Worm (Caenorhabditis elegans): ENCODE data around the gene F53A9.8.

The F53A9.8 gene

ce11 chrX:8720658-8721057, 2.0 kb upstream of the F53A9.8 start, which contains the start of gene F53A9.9:
Gene F53A9.9, minus strand, starts transcription at chrX:8720758.
- no peak for TF ChIP-seq zip-5 (tag; optimal IDR thresholded peaks at IDR 0.05)
- TF ChIP-seq rnt-1 (tag; optimal IDR thresholded peaks at IDR 0.05) = no peak
- no peak for TF ChIP-seq ceh-45 (GFP tag; IDR thresholded peaks at IDR 0.05)
- TF ChIP-seq mec-3 (tag; optimal IDR thresholded peaks at IDR 0.05; ENCODE audit: borderline replicate concordance) = no peak
- TF ChIP-seq unc-3 (GFP tag; conservative IDR thresholded peaks at IDR 0.05) = no peak
- TF ChIP-seq unc-3 (tag; optimal IDR thresholded peaks at IDR 0.05) = no peak
- TF ChIP-seq che-1 (tag; optimal IDR thresholded peaks at IDR 0.05) = no peak
- no peak for TF ChIP-seq lim-6 (tag; optimal IDR thresholded peaks at IDR 0.05)
- TF ChIP-seq ceh-6 (GFP tag; optimal IDR thresholded peaks at IDR 0.05) = no peak
- no peak for TF ChIP-seq T23F11.4 (GFP tag; optimal IDR thresholded peaks at IDR 0.05)
- TF ChIP-seq elt-4 (tag; optimal IDR thresholded peaks at IDR 0.05) = no peak
- TF ChIP-seq ama-1 (optimal IDR thresholded peaks at IDR 0.05) = no peak
- no peak for TF ChIP-seq nfya-1 (tag; optimal IDR thresholded peaks at IDR 0.05)
- no peak for TF ChIP-seq unc-42 (tag; optimal IDR thresholded peaks at IDR 0.05)
- TF ChIP-seq tbx-2 (tag; optimal IDR thresholded peaks at IDR 0.05) = no peak
- no peak for TF ChIP-seq dve-1 (tag; optimal IDR thresholded peaks at IDR 0.05)
- TF ChIP-seq npax-4 (tag; optimal IDR thresholded peaks at IDR 0.05) = no peak
- TF ChIP-seq C38D4.7 (GFP tag; optimal IDR thresholded peaks at IDR 0.05) = no peak
- no peak for TF ChIP-seq F13H6.1 (tag; optimal IDR thresholded peaks at IDR 0.05)

ce11 chrX:8719888-8720287, 1.2 kb upstream of the F53A9.8 start:
- no peak for TF ChIP-seq C08G9.2 (tag; optimal IDR thresholded peaks at IDR 0.05)
- no peak for TF ChIP-seq ets-4 (tag; optimal IDR thresholded peaks at IDR 0.05)
- TF ChIP-seq ceh-19 (GFP tag; optimal IDR thresholded peaks at IDR 0.05) = no peak
- TF ChIP-seq nhr-11 (tag; optimal IDR thresholded peaks at IDR 0.05) = no peak

- no peak for TF ChIP-seq eyg-1 (tag; optimal IDR thresholded peaks at IDR 0.05)
- TF ChIP-seq C08G9.2 (tag; optimal IDR thresholded peaks at IDR 0.05) = no peak
- TF ChIP-seq nfya-1 (tag; optimal IDR thresholded peaks at IDR 0.05) = no peak
- no peak for TF ChIP-seq ceh-45 (GFP tag; IDR thresholded peaks at IDR 0.05)
- no peak for TF ChIP-seq hlh-30 (tag; optimal IDR thresholded peaks at IDR 0.05; ENCODE audit: insufficient read depth)
- no peak for TF ChIP-seq sox-2 (GFP tag; IDR thresholded peaks at IDR 0.05)
- no peak for TF ChIP-seq pha-2 (tag; optimal IDR thresholded peaks at IDR 0.05)
- TF ChIP-seq ceh-14 (tag; optimal IDR thresholded peaks at IDR 0.05) = no peak
These were observed 551 bp downstream of the F53A9.8 start for ce11 chrX:8718153-8718552.

DNA sequence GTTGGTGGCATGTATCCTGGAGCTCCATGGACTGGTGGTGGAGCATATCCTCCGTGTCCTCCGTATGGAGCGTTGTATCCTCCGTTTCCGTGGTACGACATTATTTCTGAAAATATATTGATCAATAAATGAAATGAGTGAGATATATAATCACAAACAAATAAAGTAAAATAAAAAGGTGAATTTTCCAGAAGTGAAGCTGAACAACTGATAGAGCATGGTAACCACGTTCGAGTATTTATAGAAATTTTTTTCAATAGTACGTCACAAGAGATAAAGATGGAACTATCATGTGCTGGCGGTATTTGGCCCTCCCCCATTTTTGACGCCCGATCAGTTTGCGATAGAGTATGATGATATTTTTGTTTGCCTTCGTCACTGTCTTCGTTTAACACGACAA, 1.9 kb downstream of the F53A9.8 start, which contains the start of gene F53A9.7:
Gene F53A9.7 (minus strand): TSS at position 101 of the 400 bp plus-strand sequence.
- TF ChIP-seq npax-4 (tag; optimal IDR thresholded peaks at IDR 0.05) = no peak
- TF ChIP-seq zip-5 (tag; optimal IDR thresholded peaks at IDR 0.05) = no peak
- no peak for TF ChIP-seq unc-3 (GFP tag; conservative IDR thresholded peaks at IDR 0.05)
- no peak for TF ChIP-seq unc-3 (tag; optimal IDR thresholded peaks at IDR 0.05)
- TF ChIP-seq sdc-2 (tag; optimal IDR thresholded peaks at IDR 0.05) = no peak
- no peak for TF ChIP-seq ceh-9 (tag; optimal IDR thresholded peaks at IDR 0.05)
- no peak for TF ChIP-seq ets-4 (tag; optimal IDR thresholded peaks at IDR 0.05)

ce11 chrX:8714845-8715244, 3.9 kb downstream of the F53A9.8 start:
- no peak for TF ChIP-seq syd-9 (tag; optimal IDR thresholded peaks at IDR 0.05)
- no peak for TF ChIP-seq C08G9.2 (tag; optimal IDR thresholded peaks at IDR 0.05)
- TF ChIP-seq unc-55 (GFP tag; optimal IDR thresholded peaks at IDR 0.05) = no peak
- TF ChIP-seq pax-1 (tag; optimal IDR thresholded peaks at IDR 0.05) = no peak
- no peak for TF ChIP-seq pqm-1 (tag; optimal IDR thresholded peaks at IDR 0.05)
- TF ChIP-seq dve-1 (tag; optimal IDR thresholded peaks at IDR 0.05) = no peak

Measured in whole organism, late embryonic.